Fruit fly (Drosophila melanogaster) Kc167 (cell line): ENCODE results near the gene CG13300.

Experiments
- Myc ChIP-seq: fragments of >200 bp; optimal IDR thresholded peaks from 2 replicates; lab custom pipeline; 2017; ENCODE audit warnings: missing external identifiers
- Sin3A ChIP-seq: fragments of >200 bp; optimal IDR thresholded peaks from 2 replicates; lab custom pipeline; 2018; ENCODE audit warnings: missing external identifiers
- h ChIP-seq: fragments of >200 bp; optimal IDR thresholded peaks from 3 replicates; lab custom pipeline; 2018; ENCODE audit warnings: missing external identifiers
- insv ChIP-seq: fragments of >200 bp; optimal IDR thresholded peaks from 3 replicates; lab custom pipeline; 2018; ENCODE audit warnings: missing external identifiers

dm6 chr3L:6344243-6344642, 7.9 kb downstream of the CG13300 start:
- no peak for TF ChIP-seq Myc (lab: Kevin White, UChicago)
- TF ChIP-seq h (lab: Kevin White, UChicago) = no peak
- TF ChIP-seq insv (lab: Kevin White, UChicago) = no peak
- TF ChIP-seq Sin3A (lab: Kevin White, UChicago) = no peak
